Worm (Caenorhabditis elegans) whole organism, L2 larva: Measurements from ENCODE around the gene cpg-23.

ENCODE experiments used
- C34F6.9 ChIP-seq: fragments of 150-350 bp; optimal IDR thresholded peaks from 2 replicates; lab custom pipeline; 2014; ENCODE audit warnings: missing biosample characterization, missing genetic modification characterization
- F13H6.1 ChIP-seq: sonication (generic microtip); optimal IDR thresholded peaks from 2 replicates; lab custom pipeline; 2016; ENCODE audit warnings: missing genetic modification characterization, missing compliant biosample characterization
- R02D3.7 ChIP-seq: fragments of 150-350 bp; optimal IDR thresholded peaks from 2 replicates; lab custom pipeline; 2014; ENCODE audit warnings: missing biosample characterization, missing genetic modification characterization
- Y55F3AM.14 ChIP-seq: fragments of 200-800 bp; sonication (Bioruptor generic); optimal IDR thresholded peaks from 2 replicates; lab custom pipeline; 2018; ENCODE audit warnings: mild to moderate bottlenecking, missing genetic modification characterization, missing compliant biosample characterization
- ZK546.5 ChIP-seq: sonication (generic microtip); optimal IDR thresholded peaks from 2 replicates; lab custom pipeline; 2017; ENCODE audit warnings: missing biosample characterization, missing genetic modification characterization
- alr-1 ChIP-seq: fragments of 150-350 bp; optimal IDR thresholded peaks from 2 replicates; lab custom pipeline; 2014; ENCODE audit warnings: missing biosample characterization, missing genetic modification characterization
- ama-1 ChIP-seq: fragments of 150-350 bp; optimal IDR thresholded peaks from 2 replicates; lab custom pipeline; 2018; ENCODE audit warnings: inconsistent platforms
- blmp-1 ChIP-seq: sonication (generic microtip); optimal IDR thresholded peaks from 2 replicates; lab custom pipeline; 2017; ENCODE audit warnings: missing genetic modification characterization, mild to moderate bottlenecking, missing compliant biosample characterization, antibody characterized with exemption, moderate library complexity; ENCODE audit not compliant: insufficient read depth
- ceh-82 ChIP-seq: fragments of 150-350 bp; optimal IDR thresholded peaks from 2 replicates; lab custom pipeline; 2014; ENCODE audit warnings: missing biosample characterization, missing genetic modification characterization
- crh-2 ChIP-seq: sonication (generic microtip); optimal IDR thresholded peaks from 2 replicates; lab custom pipeline; 2017; ENCODE audit warnings: missing biosample characterization, missing genetic modification characterization
- dmd-4 ChIP-seq: sonication (generic microtip); optimal IDR thresholded peaks from 2 replicates; lab custom pipeline; 2017; ENCODE audit warnings: missing biosample characterization, missing genetic modification characterization
- egl-27 ChIP-seq: sonication (generic microtip); optimal IDR thresholded peaks from 3 replicates; lab custom pipeline; 2017; ENCODE audit warnings: missing biosample characterization, missing genetic modification reagents, missing genetic modification characterization
- elt-1 ChIP-seq: fragments of 150-350 bp; optimal IDR thresholded peaks from 2 replicates; lab custom pipeline; 2014; ENCODE audit warnings: missing biosample characterization, missing genetic modification characterization
- elt-3 ChIP-seq: sonication (generic microtip); optimal IDR thresholded peaks from 2 replicates; lab custom pipeline; 2017; ENCODE audit warnings: missing biosample characterization, missing genetic modification characterization
- fos-1 ChIP-seq: fragments of 150-350 bp; optimal IDR thresholded peaks from 2 replicates; lab custom pipeline; 2014; ENCODE audit warnings: missing biosample characterization, missing genetic modification characterization
- gmeb-1 ChIP-seq: fragments of 150-350 bp; optimal IDR thresholded peaks from 2 replicates; lab custom pipeline; 2014; ENCODE audit warnings: missing biosample characterization, missing genetic modification characterization
- lin-11 ChIP-seq: fragments of 150-350 bp; sonication (generic microtip); optimal IDR thresholded peaks from 2 replicates; lab custom pipeline; 2014; ENCODE audit warnings: missing biosample characterization, missing genetic modification characterization, inconsistent platforms, mixed read lengths
- lin-13 ChIP-seq: fragments of 150-350 bp; optimal IDR thresholded peaks from 2 replicates; lab custom pipeline; 2014; ENCODE audit warnings: missing biosample characterization, missing genetic modification reagents, missing genetic modification characterization
- lin-39 ChIP-seq: fragments of 150-350 bp; optimal IDR thresholded peaks from 2 replicates; lab custom pipeline; 2014; ENCODE audit warnings: missing biosample characterization, missing genetic modification reagents, missing genetic modification characterization
- lsy-2 ChIP-seq, 2 experiments: fragments of 150-350 bp in 1 of 2; sonication (generic microtip) in 1 of 2; optimal IDR thresholded peaks; 2 replicates each; lab custom pipeline; 2014 to 2017; ENCODE audit warnings: missing biosample characterization in 2 of 2, missing genetic modification characterization in 2 of 2
- mab-5 ChIP-seq: fragments of 150-350 bp; optimal IDR thresholded peaks from 2 replicates; lab custom pipeline; 2014; ENCODE audit warnings: missing biosample characterization, missing genetic modification characterization
- mdl-1 ChIP-seq, 2 experiments: fragments of 150-350 bp in 1 of 2; sonication (generic microtip) in 1 of 2; optimal IDR thresholded peaks; 2 replicates each; lab custom pipeline; 2017; ENCODE audit warnings: missing biosample characterization in 2 of 2, missing genetic modification characterization in 2 of 2
- nhr-10 ChIP-seq: sonication (generic microtip); optimal IDR thresholded peaks from 2 replicates; lab custom pipeline; 2017; ENCODE audit warnings: missing biosample characterization, missing genetic modification characterization
- nhr-11 ChIP-seq: fragments of 150-350 bp; optimal IDR thresholded peaks from 2 replicates; lab custom pipeline; 2014; ENCODE audit warnings: missing biosample characterization, missing genetic modification characterization
- nhr-12 ChIP-seq: fragments of 150-350 bp; optimal IDR thresholded peaks from 2 replicates; lab custom pipeline; 2014; ENCODE audit warnings: missing biosample characterization, missing genetic modification characterization
- nhr-237 ChIP-seq: fragments of 150-350 bp; optimal IDR thresholded peaks from 2 replicates; lab custom pipeline; 2014; ENCODE audit warnings: missing biosample characterization, missing genetic modification characterization
- nhr-25 ChIP-seq: fragments of 150-350 bp; sonication (generic microtip); optimal IDR thresholded peaks from 3 replicates; lab custom pipeline; 2014; ENCODE audit warnings: missing biosample characterization, missing genetic modification characterization
- nhr-6 ChIP-seq: fragments of 150-350 bp; optimal IDR thresholded peaks from 2 replicates; lab custom pipeline; 2014; ENCODE audit warnings: missing biosample characterization, missing genetic modification characterization
- nhr-77 ChIP-seq: fragments of 150-350 bp; optimal IDR thresholded peaks from 2 replicates; lab custom pipeline; 2014; ENCODE audit warnings: missing biosample characterization, missing genetic modification characterization
- peb-1 ChIP-seq: fragments of 150-350 bp; optimal IDR thresholded peaks from 2 replicates; lab custom pipeline; 2014; ENCODE audit warnings: missing biosample characterization, missing genetic modification characterization
- skn-1 ChIP-seq: sonication (generic microtip); optimal IDR thresholded peaks from 2 replicates; lab custom pipeline; 2017; ENCODE audit warnings: missing biosample characterization, missing genetic modification characterization
- sma-3 ChIP-seq: sonication (generic microtip); optimal IDR thresholded peaks from 2 replicates; lab custom pipeline; 2016; ENCODE audit warnings: missing genetic modification reagents, missing genetic modification characterization, missing compliant biosample characterization
- sma-9 ChIP-seq, 2 experiments: fragments of 150-350 bp in 1 of 2; sonication (generic microtip) in 1 of 2; optimal IDR thresholded peaks; 2 replicates each; lab custom pipeline; 2014 to 2016; ENCODE audit warnings: missing genetic modification characterization in 2 of 2, mild to moderate bottlenecking in 1 of 2, missing biosample characterization in 1 of 2, missing compliant biosample characterization in 1 of 2, missing genetic modification reagents in 1 of 2, moderate library complexity in 1 of 2
- snpc-4 ChIP-seq: fragments of 150-350 bp; optimal IDR thresholded peaks from 2 replicates; lab custom pipeline; 2014; ENCODE audit warnings: missing biosample characterization, missing genetic modification characterization
- unc-39 ChIP-seq: fragments of 150-350 bp; optimal IDR thresholded peaks from 2 replicates; lab custom pipeline; 2014; ENCODE audit warnings: missing biosample characterization, missing genetic modification characterization
- unc-55 ChIP-seq: fragments of 150-350 bp; sonication (generic microtip); optimal IDR thresholded peaks from 3 replicates; lab custom pipeline; 2014; ENCODE audit warnings: missing biosample characterization, missing genetic modification reagents, missing genetic modification characterization
- unc-62 ChIP-seq: fragments of 150-350 bp; optimal IDR thresholded peaks from 2 replicates; lab custom pipeline; 2014; ENCODE audit warnings: missing biosample characterization, missing genetic modification reagents, missing genetic modification characterization
- zag-1 ChIP-seq: fragments of 150-350 bp; optimal IDR thresholded peaks from 2 replicates; lab custom pipeline; 2014; ENCODE audit warnings: missing biosample characterization, missing genetic modification characterization
- ztf-1 ChIP-seq: fragments of 200-800 bp; sonication (Bioruptor generic); conservative IDR thresholded peaks from 2 replicates; pipeline ENCODE4 v1.3.6; 2022; ENCODE audit warnings: missing genetic modification characterization, missing compliant biosample characterization
- ztf-4 ChIP-seq: fragments of 150-350 bp; optimal IDR thresholded peaks from 2 replicates; lab custom pipeline; 2014; ENCODE audit warnings: missing biosample characterization, missing genetic modification characterization

Gene cpg-23

ce11 chrV:19118312-19118711, 22.3 kb upstream of the cpg-23 start, which contains the start of gene pro-3:
TSS of gene pro-3 (minus strand) at chrV:19118412.
- TF ChIP-seq elt-1 (no peak), unc-62 (GFP tag; lab: Kevin White, UChicago) (no peak), ZK546.5 (no peak), unc-55 (GFP tag; lab: Kevin White, UChicago) (no peak), egl-27 (tag; lab: Kevin White, UChicago) (no peak), alr-1 (tag; lab: Kevin White, UChicago) (no peak), nhr-77 (no peak)

ce11 chrV:19119260-19119659, 21.3 kb upstream of the cpg-23 start, which contains the start of gene Y39B6A.13:
TSS of gene Y39B6A.13 (minus strand) at chrV:19119425.
- no peak for TF ChIP-seq mdl-1 (tag; optimal IDR thresholded peaks at IDR 0.05; lab: Kevin White, UChicago)
- TF ChIP-seq unc-55 (GFP tag; lab: Kevin White, UChicago): peak; percentile 61
- TF ChIP-seq ZK546.5: no peak
- no peak for TF ChIP-seq ztf-1
- TF ChIP-seq nhr-237 (tag; lab: Kevin White, UChicago): no peak
- TF ChIP-seq R02D3.7: peak; percentile 93
- no peak for TF ChIP-seq nhr-11 (tag; lab: Kevin White, UChicago)
- no peak for TF ChIP-seq ztf-4 (tag; lab: Kevin White, UChicago)
- TF ChIP-seq elt-1: no peak
- no peak for TF ChIP-seq blmp-1 (tag; lab: Kevin White, UChicago)
- TF ChIP-seq ceh-82 (tag; lab: Kevin White, UChicago): no peak
- TF ChIP-seq ama-1 (lab: Kevin White, UChicago): no peak
- TF ChIP-seq elt-3: no peak
- TF ChIP-seq nhr-25 (tag; lab: Kevin White, UChicago): no peak
- TF ChIP-seq nhr-6 (tag; lab: Kevin White, UChicago): no peak
- peak; percentile 8 to 55 for TF ChIP-seq lsy-2 (tag; optimal IDR thresholded peaks at IDR 0.05; lab: Kevin White, UChicago)
- TF ChIP-seq snpc-4 (tag; lab: Kevin White, UChicago): no peak
- peak; percentile 71 for TF ChIP-seq gmeb-1
- TF ChIP-seq sma-9 (GFP tag; optimal IDR thresholded peaks at IDR 0.05; lab: Kevin White, UChicago): no peak
- TF ChIP-seq sma-9 (tag; optimal IDR thresholded peaks at IDR 0.05; lab: Kevin White, UChicago): no peak
- peak; percentile 24 for TF ChIP-seq lin-13
- no peak for TF ChIP-seq crh-2 (tag; lab: Kevin White, UChicago)
- TF ChIP-seq C34F6.9 (tag; lab: Kevin White, UChicago): peak; percentile 30
- peak; percentile 5 for TF ChIP-seq sma-3 (GFP tag; lab: Kevin White, UChicago)
- TF ChIP-seq unc-62 (GFP tag; lab: Kevin White, UChicago): no peak
- TF ChIP-seq skn-1: no peak
- TF ChIP-seq F13H6.1 (tag; lab: Kevin White, UChicago): peak; percentile 18
- TF ChIP-seq nhr-10 (tag; lab: Kevin White, UChicago): no peak
- no peak for TF ChIP-seq nhr-12 (tag; lab: Kevin White, UChicago)
- TF ChIP-seq, all 48 proteins: peak for 8

- TF ChIP-seq unc-39 (tag; lab: Kevin White, UChicago): no peak
- no peak for TF ChIP-seq peb-1 (tag; lab: Kevin White, UChicago)
- no peak for TF ChIP-seq dmd-4
- no peak for TF ChIP-seq mdl-1 (tag; optimal IDR thresholded peaks at IDR 0.05; lab: Kevin White, UChicago)
- no peak for TF ChIP-seq mab-5 (tag; lab: Kevin White, UChicago)
- no peak for TF ChIP-seq fos-1 (tag; lab: Kevin White, UChicago)
- TF ChIP-seq lin-39: no peak
- no peak for TF ChIP-seq C34F6.9 (tag; lab: Kevin White, UChicago)
- no peak for TF ChIP-seq R02D3.7
- TF ChIP-seq Y55F3AM.14: no peak
- no peak for TF ChIP-seq zag-1
- no peak for TF ChIP-seq blmp-1 (tag; lab: Kevin White, UChicago)
- TF ChIP-seq snpc-4 (tag; lab: Kevin White, UChicago): no peak
- TF ChIP-seq lin-11 (tag; lab: Kevin White, UChicago): no peak
- no peak for TF ChIP-seq skn-1
- no peak for TF ChIP-seq elt-3
- TF ChIP-seq alr-1 (tag; lab: Kevin White, UChicago): no peak
Measured at ce11 chrV:19120743-19121642, 19.6 kb upstream of the cpg-23 start.
